Worm (Caenorhabditis elegans) whole organism, mixed stage, embryonic: ENCODE measurements around the gene C06A1.6.
A peak's percentile ranks its signal among the peaks of the same experiment; 100 is the strongest.

Experiments used
- blmp-1 ChIP-seq: fragments of 150-350 bp; optimal IDR thresholded peaks from 2 replicates; lab custom pipeline; 2014; ENCODE audit warnings: missing biosample characterization, missing genetic modification characterization
- ceh-83 ChIP-seq: fragments of 200-800 bp; sonication (Bioruptor generic); optimal IDR thresholded peaks from 2 replicates; lab custom pipeline; 2018; ENCODE audit warnings: mild to moderate bottlenecking, missing genetic modification characterization, missing compliant biosample characterization
- ces-1 ChIP-seq: fragments of 150-350 bp; optimal IDR thresholded peaks from 2 replicates; lab custom pipeline; 2014; ENCODE audit warnings: missing biosample characterization, missing genetic modification reagents, missing genetic modification characterization
- elt-1 ChIP-seq: sonication (generic microtip); optimal IDR thresholded peaks from 2 replicates; lab custom pipeline; 2017; ENCODE audit warnings: missing genetic modification characterization, mild to moderate bottlenecking, missing compliant biosample characterization, antibody characterized with exemption, moderate library complexity, borderline replicate concordance; ENCODE audit not compliant: insufficient read depth
- elt-3 ChIP-seq: fragments of 150-350 bp; optimal IDR thresholded peaks from 2 replicates; lab custom pipeline; 2014; ENCODE audit warnings: missing biosample characterization, missing genetic modification characterization
- lin-13 ChIP-seq: fragments of 150-350 bp; optimal IDR thresholded peaks from 2 replicates; lab custom pipeline; 2014; ENCODE audit warnings: missing biosample characterization, missing genetic modification characterization
- nhr-12 ChIP-seq: fragments of 150-350 bp; optimal IDR thresholded peaks from 2 replicates; lab custom pipeline; 2014; ENCODE audit warnings: missing biosample characterization, missing genetic modification characterization
- nhr-28 ChIP-seq: fragments of 150-350 bp; optimal IDR thresholded peaks from 2 replicates; lab custom pipeline; 2014; ENCODE audit warnings: missing biosample characterization, missing genetic modification characterization
- snpc-4 ChIP-seq: fragments of 150-350 bp; optimal IDR thresholded peaks from 2 replicates; lab custom pipeline; 2014; ENCODE audit warnings: missing biosample characterization, missing genetic modification characterization
- sptf-1 ChIP-seq: sonication (generic microtip); optimal IDR thresholded peaks from 2 replicates; lab custom pipeline; 2017; ENCODE audit warnings: mild to moderate bottlenecking, missing genetic modification characterization, moderate library complexity, missing compliant biosample characterization
- unc-62 ChIP-seq: fragments of 150-350 bp; optimal IDR thresholded peaks from 2 replicates; lab custom pipeline; 2014; ENCODE audit warnings: missing biosample characterization, missing genetic modification reagents, missing genetic modification characterization

- no peak for TF ChIP-seq sptf-1 (tag; lab: Kevin White, UChicago)
- TF ChIP-seq lin-13: peak; percentile 9
- no peak for TF ChIP-seq unc-62 (GFP tag; lab: Kevin White, UChicago)
- TF ChIP-seq ceh-83: no peak
- no peak for TF ChIP-seq elt-3 (tag; lab: Kevin White, UChicago)
- TF ChIP-seq nhr-28 (tag; lab: Kevin White, UChicago): no peak
- TF ChIP-seq blmp-1: no peak
- TF ChIP-seq ces-1 (GFP tag; lab: Kevin White, UChicago): no peak
- no peak for TF ChIP-seq nhr-12 (tag; lab: Kevin White, UChicago)
- no peak for TF ChIP-seq elt-1 (tag; lab: Kevin White, UChicago)
- TF ChIP-seq snpc-4 (tag; lab: Kevin White, UChicago): no peak
Observed at ce11 chrII:10578843-10579430, 14.5 kb upstream of the C06A1.6 start, which contains the start of gene rpb-6.
